Fruit fly (Drosophila melanogaster) whole organism, embryonic: ENCODE data around the gene CG1774.
A peak's percentile ranks its signal among the peaks of the same experiment; 100 is the strongest.

Experiments used
- Antp ChIP-seq: fragments of 200-800 bp; sonication (Bioruptor generic); optimal IDR thresholded peaks from 3 replicates; lab custom pipeline; 2016; ENCODE audit warnings: missing biosample characterization, missing genetic modification characterization
- BtbVII ChIP-seq: fragments of 200-800 bp; sonication (Bioruptor generic); optimal IDR thresholded peaks from 3 replicates; lab custom pipeline; 2017; ENCODE audit warnings: missing biosample characterization, mild to moderate bottlenecking, missing genetic modification characterization
- CG10147 ChIP-seq: fragments of 200-800 bp; sonication (Bioruptor generic); optimal IDR thresholded peaks from 2 replicates; lab custom pipeline; 2019; ENCODE audit warnings: missing biosample characterization, mild to moderate bottlenecking, missing genetic modification characterization, moderate library complexity
- CG12299 ChIP-seq: fragments of 200-800 bp; sonication (Bioruptor generic); optimal IDR thresholded peaks from 2 replicates; lab custom pipeline; 2018; ENCODE audit warnings: missing biosample characterization, mild to moderate bottlenecking, missing genetic modification characterization
- CG13624 ChIP-seq: fragments of 200-800 bp; sonication (Bioruptor generic); optimal IDR thresholded peaks from 2 replicates; lab custom pipeline; 2016; ENCODE audit warnings: missing biosample characterization, missing genetic modification characterization
- CG17912 ChIP-seq: fragments of 200-800 bp; sonication (Bioruptor generic); optimal IDR thresholded peaks from 2 replicates; lab custom pipeline; 2018; ENCODE audit warnings: missing biosample characterization, mild to moderate bottlenecking, missing genetic modification characterization
- CG32772 ChIP-seq: fragments of 200-800 bp; sonication (Bioruptor generic); IDR thresholded peaks from 2 replicates; pipeline ENCODE4 v1.3.6; 2022; ENCODE audit warnings: missing biosample characterization, missing genetic modification characterization
- CG33557 ChIP-seq: fragments of 200-800 bp; sonication (Bioruptor generic); optimal IDR thresholded peaks from 2 replicates; lab custom pipeline; 2019; ENCODE audit warnings: missing biosample characterization, mild to moderate bottlenecking, missing genetic modification characterization, moderate library complexity
- CG34376 ChIP-seq: fragments of 200-800 bp; sonication (Bioruptor generic); optimal IDR thresholded peaks from 2 replicates; lab custom pipeline; 2018; ENCODE audit warnings: missing biosample characterization, mild to moderate bottlenecking, missing genetic modification characterization
- CG34422 ChIP-seq: fragments of 200-800 bp; sonication (Bioruptor generic); IDR thresholded peaks from 3 replicates; pipeline ENCODE4 v1.3.6; 2022; ENCODE audit warnings: missing biosample characterization, missing genetic modification characterization
- CG4424 ChIP-seq: fragments of 200-800 bp; sonication (Bioruptor generic); optimal IDR thresholded peaks from 3 replicates; lab custom pipeline; 2016; ENCODE audit warnings: missing biosample characterization, missing genetic modification characterization
- CG4820 ChIP-seq: fragments of 200-800 bp; sonication (Bioruptor generic); optimal IDR thresholded peaks from 3 replicates; lab custom pipeline; 2016; ENCODE audit warnings: missing biosample characterization, missing genetic modification characterization
- CG6689 ChIP-seq: fragments of 200-800 bp; sonication (Bioruptor generic); IDR thresholded peaks from 2 replicates; pipeline ENCODE4 v1.3.6; 2022; ENCODE audit warnings: missing biosample characterization, missing genetic modification characterization
- CG8924 ChIP-seq: fragments of 200-800 bp; optimal IDR thresholded peaks from 3 replicates; lab custom pipeline; 2019; ENCODE audit warnings: missing biosample characterization, mild to moderate bottlenecking, missing genetic modification characterization, moderate library complexity
- CG9437 ChIP-seq: fragments of 200-800 bp; sonication (Bioruptor generic); optimal IDR thresholded peaks from 2 replicates; lab custom pipeline; 2018; ENCODE audit warnings: missing biosample characterization, mild to moderate bottlenecking, missing genetic modification characterization
- CG9817 ChIP-seq: fragments of 200-800 bp; sonication (Bioruptor generic); optimal IDR thresholded peaks from 2 replicates; lab custom pipeline; 2018; ENCODE audit warnings: missing biosample characterization, mild to moderate bottlenecking, missing genetic modification characterization, moderate library complexity
- CkIIα-i1 ChIP-seq: fragments of 200-800 bp; sonication (Bioruptor generic); IDR thresholded peaks from 2 replicates; pipeline ENCODE4 v1.3.6; 2022; ENCODE audit warnings: missing biosample characterization, missing genetic modification characterization
- CoRest ChIP-seq: fragments of 200-800 bp; sonication (Bioruptor generic); optimal IDR thresholded peaks from 3 replicates; lab custom pipeline; 2018; ENCODE audit warnings: missing biosample characterization, mild to moderate bottlenecking, missing genetic modification characterization, moderate library complexity
- Dad ChIP-seq: fragments of 200-800 bp; sonication (Bioruptor generic); optimal IDR thresholded peaks from 3 replicates; lab custom pipeline; 2016; ENCODE audit warnings: missing biosample characterization, missing genetic modification characterization
- Hr78 ChIP-seq, 2 experiments: fragments of 200-800 bp in 1 of 2; fragments of >200 bp in 1 of 2; sonication (Bioruptor generic) in 1 of 2; optimal IDR thresholded peaks; 2 replicates each; lab custom pipeline; 2017 to 2019; ENCODE audit warnings: missing biosample characterization in 2 of 2, missing genetic modification characterization in 2 of 2, mild to moderate bottlenecking in 1 of 2, moderate library complexity in 1 of 2
- Jarid2 ChIP-seq: fragments of 200-800 bp; sonication (Bioruptor generic); optimal IDR thresholded peaks from 3 replicates; lab custom pipeline; 2017; ENCODE audit warnings: mild to moderate bottlenecking, missing biosample characterization, missing genetic modification reagents, missing genetic modification characterization
- Kr ChIP-seq: fragments of 200-800 bp; sonication (Bioruptor generic); optimal IDR thresholded peaks from 2 replicates; lab custom pipeline; 2017; ENCODE audit warnings: missing biosample characterization, mild to moderate bottlenecking, missing genetic modification characterization
- MBD-R2 ChIP-seq: fragments of 200-800 bp; sonication (Bioruptor generic); IDR thresholded peaks from 2 replicates; pipeline ENCODE4 v1.3.6; 2022; ENCODE audit warnings: missing biosample characterization, missing genetic modification characterization
- MESR4 ChIP-seq: fragments of 200-800 bp; sonication (Bioruptor generic); optimal IDR thresholded peaks from 2 replicates; lab custom pipeline; 2018; ENCODE audit warnings: missing biosample characterization, mild to moderate bottlenecking, missing genetic modification characterization, moderate library complexity
- Nf-YB ChIP-seq: fragments of 200-800 bp; sonication (Bioruptor generic); optimal IDR thresholded peaks from 3 replicates; lab custom pipeline; 2019; ENCODE audit warnings: missing biosample characterization, mild to moderate bottlenecking, missing genetic modification characterization, moderate library complexity
- Opbp ChIP-seq: fragments of 200-800 bp; sonication (Bioruptor generic); IDR thresholded peaks from 3 replicates; pipeline ENCODE4 v1.3.6; 2022; ENCODE audit warnings: missing biosample characterization, missing genetic modification characterization; ENCODE audit not compliant: partially characterized antibody
- Sox100B ChIP-seq: fragments of 200-800 bp; sonication (Bioruptor generic); optimal IDR thresholded peaks from 3 replicates; lab custom pipeline; 2018; ENCODE audit warnings: missing biosample characterization, mild to moderate bottlenecking, missing genetic modification characterization
- ac ChIP-seq: fragments of 200-800 bp; sonication (Bioruptor generic); optimal IDR thresholded peaks from 3 replicates; lab custom pipeline; 2017; ENCODE audit warnings: missing biosample characterization, mild to moderate bottlenecking, missing genetic modification characterization
- bigmax ChIP-seq: fragments of 200-800 bp; sonication (Bioruptor generic); optimal IDR thresholded peaks from 2 replicates; lab custom pipeline; 2018; ENCODE audit warnings: missing biosample characterization, mild to moderate bottlenecking, missing genetic modification characterization
- chn ChIP-seq: fragments of 200-800 bp; sonication (Bioruptor generic); optimal IDR thresholded peaks from 2 replicates; lab custom pipeline; 2016; ENCODE audit warnings: missing biosample characterization, missing genetic modification characterization
- dm ChIP-seq: fragments of 200-800 bp; sonication (Bioruptor generic); optimal IDR thresholded peaks from 3 replicates; lab custom pipeline; 2016; ENCODE audit warnings: missing biosample characterization, missing genetic modification characterization
- dpn ChIP-seq, 2 experiments: fragments of 200-800 bp; sonication (Bioruptor generic); optimal IDR thresholded peaks; 3 replicates each; lab custom pipeline; 2016; ENCODE audit warnings: missing biosample characterization in 2 of 2, missing genetic modification characterization in 2 of 2
- fu2 ChIP-seq: fragments of 200-800 bp; sonication (Bioruptor generic); optimal IDR thresholded peaks from 2 replicates; lab custom pipeline; 2016; ENCODE audit warnings: missing biosample characterization, missing genetic modification characterization
- gcm ChIP-seq: fragments of 200-800 bp; sonication (Bioruptor generic); optimal IDR thresholded peaks from 2 replicates; lab custom pipeline; 2019; ENCODE audit warnings: missing biosample characterization, mild to moderate bottlenecking, missing genetic modification characterization, moderate library complexity
- gsb ChIP-seq: fragments of 200-800 bp; sonication (Bioruptor generic); IDR thresholded peaks from 2 replicates; pipeline ENCODE4 v1.3.6; 2022; ENCODE audit warnings: missing biosample characterization, missing genetic modification characterization
- hb ChIP-seq: fragments of 200-800 bp; sonication (Bioruptor generic); IDR thresholded peaks from 3 replicates; pipeline ENCODE4 v1.3.6; 2022; ENCODE audit warnings: missing biosample characterization, missing genetic modification characterization; ENCODE audit not compliant: partially characterized antibody
- kni ChIP-seq: fragments of 200-800 bp; sonication (Bioruptor generic); optimal IDR thresholded peaks from 3 replicates; lab custom pipeline; 2017; ENCODE audit warnings: mild to moderate bottlenecking, missing biosample characterization, missing genetic modification reagents, missing genetic modification characterization
- lilli ChIP-seq: fragments of 200-800 bp; sonication (Bioruptor generic); optimal IDR thresholded peaks from 3 replicates; lab custom pipeline; 2016; ENCODE audit warnings: missing biosample characterization, missing genetic modification characterization
- maf-S ChIP-seq: fragments of 200-800 bp; sonication (Bioruptor generic); optimal IDR thresholded peaks from 2 replicates; lab custom pipeline; 2016; ENCODE audit warnings: missing biosample characterization, missing genetic modification characterization
- mam ChIP-seq: fragments of 200-800 bp; sonication (Bioruptor generic); optimal IDR thresholded peaks from 3 replicates; lab custom pipeline; 2016; ENCODE audit warnings: missing biosample characterization, missing genetic modification characterization
- mirr ChIP-seq: fragments of 200-800 bp; sonication (Bioruptor generic); optimal IDR thresholded peaks from 3 replicates; lab custom pipeline; 2018; ENCODE audit warnings: missing biosample characterization, mild to moderate bottlenecking, missing genetic modification characterization
- nerfin-2 ChIP-seq: fragments of 200-800 bp; sonication (Bioruptor generic); IDR thresholded peaks from 2 replicates; pipeline ENCODE4 v1.3.6; 2022; ENCODE audit warnings: missing biosample characterization, missing genetic modification characterization; ENCODE audit not compliant: partially characterized antibody
- odd ChIP-seq: fragments of 200-800 bp; sonication (Bioruptor generic); optimal IDR thresholded peaks from 2 replicates; lab custom pipeline; 2017; ENCODE audit warnings: missing biosample characterization, mild to moderate bottlenecking, missing genetic modification characterization
- shn ChIP-seq: fragments of 200-800 bp; sonication (Bioruptor generic); optimal IDR thresholded peaks from 3 replicates; lab custom pipeline; 2016; ENCODE audit warnings: missing biosample characterization, missing genetic modification characterization
- sisA ChIP-seq: fragments of 200-800 bp; sonication (Bioruptor generic); IDR thresholded peaks from 2 replicates; pipeline ENCODE4 v1.3.6; 2022; ENCODE audit warnings: missing biosample characterization, missing genetic modification characterization
- sug ChIP-seq: fragments of 200-800 bp; optimal IDR thresholded peaks from 2 replicates; lab custom pipeline; 2019; ENCODE audit warnings: missing biosample characterization, mild to moderate bottlenecking, missing genetic modification characterization, moderate library complexity
- trh ChIP-seq: fragments of 200-800 bp; sonication (Bioruptor generic); optimal IDR thresholded peaks from 2 replicates; lab custom pipeline; 2016; ENCODE audit warnings: missing biosample characterization, missing genetic modification characterization
- twi ChIP-seq: fragments of 200-800 bp; optimal IDR thresholded peaks from 2 replicates; lab custom pipeline; 2019; ENCODE audit warnings: missing biosample characterization, mild to moderate bottlenecking, missing genetic modification characterization, moderate library complexity
- usp ChIP-seq: fragments of >200 bp; optimal IDR thresholded peaks from 2 replicates; lab custom pipeline; 2017; ENCODE audit warnings: missing biosample characterization, missing genetic modification characterization
- z ChIP-seq: fragments of 200-800 bp; sonication (Bioruptor generic); IDR thresholded peaks from 3 replicates; pipeline ENCODE4 v1.3.6; 2022; ENCODE audit warnings: missing biosample characterization, missing genetic modification characterization
- zfh1 ChIP-seq: fragments of 200-800 bp; sonication (Bioruptor generic); IDR thresholded peaks from 3 replicates; pipeline ENCODE4 v1.3.6; 2022; ENCODE audit warnings: missing biosample characterization, missing genetic modification characterization

CG1774 gene

dm6 chr3R:31592256-31592879 lies at the start of gene CG1774 (continued):
- TF ChIP-seq ac (no peak), CG10147 (peak; percentile 55), gcm (GFP tag; lab: Kevin White, UChicago) (peak; percentile 33), bigmax (GFP tag; lab: Kevin White, UChicago) (no peak), dpn (GFP tag; optimal IDR thresholded peaks at IDR 0.05; lab: Kevin White, UChicago) (peak; percentile 84 to 89), CG12299 (tag; lab: Kevin White, UChicago) (peak; percentile 24), trh (no peak), CG9817 (tag; lab: Kevin White, UChicago) (peak; percentile 70), Kr (GFP tag; lab: Kevin White, UChicago) (no peak), shn (GFP tag; lab: Kevin White, UChicago) (peak; percentile 22), CG9437 (GFP tag; lab: Kevin White, UChicago) (peak; percentile 33), CkIIα-i1 (GFP tag; lab: Robert Waterston, UW) (no peak), CoRest (peak; percentile 79), BtbVII (GFP tag; lab: Kevin White, UChicago) (peak; percentile 80), sisA (GFP tag; lab: Robert Waterston, UW) (peak; percentile 78), CG6689 (GFP tag; lab: Robert Waterston, UW) (peak; percentile 31; the same call in 1 of the 2 replicates), nerfin-2 (GFP tag; lab: Robert Waterston, UW) (no peak), usp (no peak), Antp (GFP tag; lab: Kevin White, UChicago) (peak; percentile 80), zfh1 (GFP tag; lab: Robert Waterston, UW) (peak; percentile 74), fu2 (GFP tag; lab: Kevin White, UChicago) (peak; percentile 77), CG33557 (GFP tag; lab: Kevin White, UChicago) (no peak), CG4820 (GFP tag; lab: Kevin White, UChicago) (peak; percentile 58), gsb (peak; percentile 69), sug (tag; lab: Kevin White, UChicago) (peak; percentile 74), mirr (GFP tag; lab: Kevin White, UChicago) (peak; percentile 39), Sox100B (peak; percentile 28), Opbp (no peak), CG8924 (tag; lab: Kevin White, UChicago) (peak; percentile 75), Nf-YB (GFP tag; lab: Kevin White, UChicago) (peak; percentile 31), CG17912 (no peak), maf-S (peak; percentile 63), chn (GFP tag; lab: Kevin White, UChicago) (peak; percentile 49), Dad (GFP tag; lab: Kevin White, UChicago) (peak; percentile 44), odd (GFP tag; lab: Kevin White, UChicago) (peak; percentile 40), MBD-R2 (GFP tag; lab: Robert Waterston, UW) (peak; percentile 56; the same call in 1 of the 2 replicates), hb (no peak), kni (no peak), MESR4 (GFP tag; lab: Kevin White, UChicago) (no peak)

dm6 chr3R:31548766-31549510 lies 43.7 kb upstream of the CG1774 start:
- TF ChIP-seq lilli = no peak
- TF ChIP-seq mam (GFP tag; lab: Kevin White, UChicago) = no peak
- TF ChIP-seq dm = no peak
- TF ChIP-seq z (GFP tag; lab: Robert Waterston, UW) = no peak
- TF ChIP-seq CG4424 (GFP tag; lab: Kevin White, UChicago) = no peak
- no peak for TF ChIP-seq CG13624 (GFP tag; lab: Kevin White, UChicago)
- TF ChIP-seq CG33557 (GFP tag; lab: Kevin White, UChicago) = peak; percentile 58
- no peak for TF ChIP-seq CG34422
- peak; percentile 9 for TF ChIP-seq Jarid2
- peak in 1 of 2 experiments; percentile 56 for TF ChIP-seq Hr78 (GFP tag; optimal IDR thresholded peaks at IDR 0.05; lab: Kevin White, UChicago)
- no peak for TF ChIP-seq CG34376
- no peak for TF ChIP-seq twi (tag; lab: Kevin White, UChicago)
- no peak for TF ChIP-seq CG32772 (GFP tag; lab: Robert Waterston, UW)
